Worm (Caenorhabditis elegans): ENCODE measurements around the gene snx-14.

- no peak for TF ChIP-seq nhr-237 (tag; optimal IDR thresholded peaks at IDR 0.05)
- no peak for TF ChIP-seq ceh-82 (tag; optimal IDR thresholded peaks at IDR 0.05)
- no peak for TF ChIP-seq aly-2 (tag; optimal IDR thresholded peaks at IDR 0.05)
- no peak for TF ChIP-seq nhr-76 (tag; optimal IDR thresholded peaks at IDR 0.05)
Measured at ce11 chrII:13547545-13547944, 16.5 kb upstream of the snx-14 start, which contains the start of gene ddl-2.

Data from whole organism, L1 larva.